Worm (Caenorhabditis elegans) whole organism, L1 larva: Measurements from ENCODE around the gene dolk-1.

ENCODE experiments used
- C16A3.4 ChIP-seq: fragments of 150-350 bp; optimal IDR thresholded peaks from 2 replicates; lab custom pipeline; 2014; ENCODE audit warnings: missing biosample characterization, missing genetic modification characterization
- Y116A8C.19 ChIP-seq: sonication (generic microtip); optimal IDR thresholded peaks from 2 replicates; lab custom pipeline; 2016; ENCODE audit warnings: missing compliant biosample characterization, missing genetic modification characterization, borderline replicate concordance
- aha-1 ChIP-seq: fragments of 150-350 bp; optimal IDR thresholded peaks from 2 replicates; lab custom pipeline; 2014; ENCODE audit warnings: missing biosample characterization, missing genetic modification characterization
- blmp-1 ChIP-seq: fragments of 150-350 bp; optimal IDR thresholded peaks from 2 replicates; lab custom pipeline; 2014; ENCODE audit warnings: missing biosample characterization, missing genetic modification characterization
- ceh-63 ChIP-seq: fragments of 200-800 bp; sonication (Bioruptor generic); optimal IDR thresholded peaks from 2 replicates; lab custom pipeline; 2018; ENCODE audit warnings: mild to moderate bottlenecking, missing genetic modification characterization, missing compliant biosample characterization
- ceh-8 ChIP-seq: fragments of 200-800 bp; sonication (Bioruptor generic); optimal IDR thresholded peaks from 2 replicates; lab custom pipeline; 2018; ENCODE audit warnings: mild to moderate bottlenecking, missing genetic modification characterization, moderate library complexity, missing compliant biosample characterization
- ceh-88 ChIP-seq: fragments of 200-800 bp; sonication (Bioruptor generic); IDR thresholded peaks from 2 replicates; pipeline ENCODE4 v1.3.6; 2022; ENCODE audit warnings: missing genetic modification characterization, missing compliant biosample characterization
- dpl-1 ChIP-seq, 3 experiments: fragments of 150-350 bp in 2 of 3; sonication (generic microtip) in 1 of 3; optimal IDR thresholded peaks; 2 replicates each; lab custom pipeline; 2014 to 2017; ENCODE audit warnings: missing biosample characterization in 3 of 3, missing genetic modification characterization in 3 of 3, missing genetic modification reagents in 3 of 3
- efl-1 ChIP-seq, 4 experiments: fragments of 150-350 bp; optimal IDR thresholded peaks in 3 of 4; peaks in 1 of 4; 1 replicate in 1 of 4; 2 replicates in 3 of 4; lab custom pipeline; 2014; ENCODE audit warnings: missing biosample characterization in 2 of 4, missing genetic modification characterization in 2 of 4, missing genetic modification reagents in 2 of 4
- egl-13 ChIP-seq: sonication (generic microtip); optimal IDR thresholded peaks from 2 replicates; lab custom pipeline; 2016; ENCODE audit warnings: missing genotype, missing genetic modification reagents, missing genetic modification characterization, missing compliant biosample characterization
- fkh-10 ChIP-seq: sonication (generic microtip); optimal IDR thresholded peaks from 2 replicates; lab custom pipeline; 2017; ENCODE audit warnings: missing biosample characterization, missing genetic modification reagents, missing genetic modification characterization
- fkh-4 ChIP-seq: sonication (generic microtip); optimal IDR thresholded peaks from 2 replicates; lab custom pipeline; 2016; ENCODE audit warnings: missing compliant biosample characterization, missing genetic modification characterization, borderline replicate concordance
- fkh-8 ChIP-seq: sonication (generic microtip); optimal IDR thresholded peaks from 2 replicates; lab custom pipeline; 2016; ENCODE audit warnings: mild to moderate bottlenecking, missing genetic modification characterization, missing compliant biosample characterization
- fos-1 ChIP-seq: fragments of 150-350 bp; optimal IDR thresholded peaks from 2 replicates; lab custom pipeline; 2014; ENCODE audit warnings: missing biosample characterization, missing genetic modification characterization
- lin-13 ChIP-seq: fragments of 150-350 bp; optimal IDR thresholded peaks from 2 replicates; lab custom pipeline; 2014; ENCODE audit warnings: missing biosample characterization, missing genetic modification reagents, missing genetic modification characterization
- lin-35 ChIP-seq, 2 experiments: fragments of 150-350 bp; optimal IDR thresholded peaks; 2 replicates each; lab custom pipeline; 2014; ENCODE audit warnings: missing biosample characterization in 2 of 2, missing genetic modification characterization in 2 of 2, missing genetic modification reagents in 2 of 2
- lin-39 ChIP-seq: fragments of 150-350 bp; optimal IDR thresholded peaks from 2 replicates; lab custom pipeline; 2014; ENCODE audit warnings: missing biosample characterization, missing genetic modification reagents, missing genetic modification characterization
- lir-3 ChIP-seq: sonication (generic microtip); optimal IDR thresholded peaks from 2 replicates; lab custom pipeline; 2016; ENCODE audit warnings: mild to moderate bottlenecking, missing genetic modification characterization, moderate library complexity, missing compliant biosample characterization; ENCODE audit not compliant: poor library complexity
- mef-2 ChIP-seq: fragments of 150-350 bp; optimal IDR thresholded peaks from 2 replicates; lab custom pipeline; 2014; ENCODE audit warnings: missing biosample characterization, missing genetic modification characterization
- nhr-12 ChIP-seq: sonication (generic microtip); optimal IDR thresholded peaks from 2 replicates; lab custom pipeline; 2017; ENCODE audit warnings: missing biosample characterization, missing genetic modification characterization
- nhr-237 ChIP-seq: fragments of 150-350 bp; optimal IDR thresholded peaks from 2 replicates; lab custom pipeline; 2014; ENCODE audit warnings: missing biosample characterization, missing genetic modification characterization
- nhr-28 ChIP-seq: fragments of 150-350 bp; optimal IDR thresholded peaks from 2 replicates; lab custom pipeline; 2014; ENCODE audit warnings: missing biosample characterization, missing genetic modification characterization
- nhr-76 ChIP-seq: sonication (generic microtip); optimal IDR thresholded peaks from 2 replicates; lab custom pipeline; 2017; ENCODE audit warnings: missing biosample characterization, missing genetic modification characterization
- nhr-84 ChIP-seq: sonication (generic microtip); optimal IDR thresholded peaks from 2 replicates; lab custom pipeline; 2017; ENCODE audit warnings: missing biosample characterization, missing genetic modification characterization
- nhr-90 ChIP-seq: sonication (generic microtip); optimal IDR thresholded peaks from 2 replicates; lab custom pipeline; 2016; ENCODE audit warnings: mild to moderate bottlenecking, missing genetic modification characterization, missing compliant biosample characterization; ENCODE audit not compliant: poor library complexity
- pag-3 ChIP-seq: sonication (generic microtip); optimal IDR thresholded peaks from 2 replicates; lab custom pipeline; 2017; ENCODE audit warnings: missing genetic modification characterization, mild to moderate bottlenecking, missing compliant biosample characterization, antibody characterized with exemption, borderline replicate concordance; ENCODE audit not compliant: insufficient read depth
- pax-3 ChIP-seq: fragments of 200-800 bp; sonication (Bioruptor generic); optimal IDR thresholded peaks from 2 replicates; lab custom pipeline; 2018; ENCODE audit warnings: mild to moderate bottlenecking, missing genetic modification characterization, moderate library complexity, missing compliant biosample characterization
- pqm-1 ChIP-seq: sonication (generic microtip); optimal IDR thresholded peaks from 3 replicates; lab custom pipeline; 2017; ENCODE audit warnings: missing biosample characterization, missing genetic modification characterization
- skn-1 ChIP-seq: fragments of 150-350 bp; optimal IDR thresholded peaks from 2 replicates; lab custom pipeline; 2014; ENCODE audit warnings: missing biosample characterization, missing genetic modification characterization
- snu-23 ChIP-seq: sonication (generic microtip); optimal IDR thresholded peaks from 2 replicates; lab custom pipeline; 2016; ENCODE audit warnings: missing genetic modification characterization, missing compliant biosample characterization
- sox-4 ChIP-seq: sonication (generic microtip); optimal IDR thresholded peaks from 2 replicates; lab custom pipeline; 2016; ENCODE audit warnings: missing genetic modification characterization, missing compliant biosample characterization
- sptf-1 ChIP-seq: fragments of 150-350 bp; optimal IDR thresholded peaks from 2 replicates; lab custom pipeline; 2014; ENCODE audit warnings: missing biosample characterization, missing genetic modification characterization
- sup-37 ChIP-seq: fragments of 200-800 bp; sonication (Bioruptor generic); optimal IDR thresholded peaks from 2 replicates; lab custom pipeline; 2018; ENCODE audit warnings: mild to moderate bottlenecking, missing genetic modification characterization, missing compliant biosample characterization
- swsn-7 ChIP-seq: sonication (generic microtip); optimal IDR thresholded peaks from 2 replicates; lab custom pipeline; 2016; ENCODE audit warnings: missing genetic modification characterization, missing compliant biosample characterization
- tbx-2 ChIP-seq: sonication (generic microtip); optimal IDR thresholded peaks from 2 replicates; lab custom pipeline; 2016; ENCODE audit warnings: missing genetic modification characterization, missing compliant biosample characterization
- tlp-1 ChIP-seq: fragments of 150-350 bp; optimal IDR thresholded peaks from 2 replicates; lab custom pipeline; 2014; ENCODE audit warnings: missing biosample characterization, missing genetic modification characterization
- unc-62 ChIP-seq: fragments of 150-350 bp; optimal IDR thresholded peaks from 2 replicates; lab custom pipeline; 2014; ENCODE audit warnings: missing biosample characterization, missing genetic modification reagents, missing genetic modification characterization
- unc-98 ChIP-seq: fragments of 200-800 bp; sonication (Bioruptor generic); IDR thresholded peaks from 2 replicates; pipeline ENCODE4 v1.3.6; 2022; ENCODE audit warnings: missing genetic modification characterization, missing compliant biosample characterization
- xbp-1 ChIP-seq: sonication (generic microtip); optimal IDR thresholded peaks from 2 replicates; lab custom pipeline; 2016; ENCODE audit warnings: missing genetic modification characterization, missing compliant biosample characterization
- zag-1 ChIP-seq: fragments of 150-350 bp; optimal IDR thresholded peaks from 2 replicates; lab custom pipeline; 2014; ENCODE audit warnings: missing biosample characterization, missing genetic modification characterization
- ztf-11 ChIP-seq, 2 experiments: sonication (generic microtip); optimal IDR thresholded peaks; 2 replicates each; lab custom pipeline; 2016 to 2017; ENCODE audit warnings: missing genetic modification characterization in 2 of 2, missing biosample characterization in 1 of 2, missing compliant biosample characterization in 1 of 2

The dolk-1 gene

ce11 chrIII:11909778-11910177 is 23.7 kb downstream of the dolk-1 start, which contains the start of gene faah-4:
faah-4 (minus strand) TSS chrIII:11909878.
- TF ChIP-seq fkh-4 (tag; lab: Kevin White, UChicago): no peak
- TF ChIP-seq skn-1 (tag; lab: Kevin White, UChicago): no peak
- TF ChIP-seq sptf-1 (tag; lab: Kevin White, UChicago): no peak
- no peak for TF ChIP-seq unc-62
- TF ChIP-seq swsn-7 (tag; lab: Kevin White, UChicago): no peak
- no peak for TF ChIP-seq nhr-237 (tag; lab: Kevin White, UChicago)
- TF ChIP-seq fos-1 (tag; lab: Kevin White, UChicago): no peak
- no peak for TF ChIP-seq ceh-88
- TF ChIP-seq fkh-10 (GFP tag; lab: Kevin White, UChicago): no peak
- no peak for TF ChIP-seq aha-1 (tag; lab: Kevin White, UChicago)
- TF ChIP-seq blmp-1 (tag; lab: Kevin White, UChicago): no peak
- TF ChIP-seq ceh-8 (GFP tag; lab: Kevin White, UChicago): no peak
- no peak for TF ChIP-seq lir-3 (tag; lab: Kevin White, UChicago)
- no peak for TF ChIP-seq fkh-8 (tag; lab: Kevin White, UChicago)
- no peak for TF ChIP-seq pqm-1 (tag; lab: Kevin White, UChicago)
- TF ChIP-seq pag-3 (tag; lab: Kevin White, UChicago): no peak
- TF ChIP-seq C16A3.4 (tag; lab: Kevin White, UChicago): no peak

ce11 chrIII:11908660-11909059 is 24.8 kb downstream of the dolk-1 start, which contains the start of gene fbxb-24:
fbxb-24 (plus strand) TSS chrIII:11908960.
- no peak for TF ChIP-seq dpl-1 (GFP tag; optimal IDR thresholded peaks at IDR 0.05; lab: Kevin White, UChicago)
- no peak for TF ChIP-seq nhr-84
- no peak for TF ChIP-seq aha-1 (tag; lab: Kevin White, UChicago)
- TF ChIP-seq unc-98 (GFP tag; lab: Robert Waterston, UW): no peak
- TF ChIP-seq C16A3.4 (tag; lab: Kevin White, UChicago): no peak
- no peak for TF ChIP-seq nhr-76 (tag; lab: Kevin White, UChicago)
- TF ChIP-seq Y116A8C.19 (tag; lab: Kevin White, UChicago): no peak
- no peak for TF ChIP-seq xbp-1 (tag; lab: Kevin White, UChicago)

ce11 chrIII:11907177-11907576 is 26.3 kb downstream of the dolk-1 start, which contains the start of gene sdz-33:
sdz-33 (plus strand) TSS chrIII:11907477.
- TF ChIP-seq fkh-8 (tag; lab: Kevin White, UChicago) (no peak), sox-4 (no peak), sup-37 (GFP tag; lab: Kevin White, UChicago) (no peak), pax-3 (no peak), nhr-90 (tag; lab: Kevin White, UChicago) (no peak), tlp-1 (tag; lab: Kevin White, UChicago) (no peak), ceh-63 (GFP tag; lab: Kevin White, UChicago) (no peak), fkh-4 (tag; lab: Kevin White, UChicago) (no peak), lin-35 (GFP tag; optimal IDR thresholded peaks at IDR 0.05; lab: Kevin White, UChicago) (no peak)

ce11 chrIII:11902782-11903181 is 30.7 kb downstream of the dolk-1 start:
- TF ChIP-seq snu-23 (GFP tag; lab: Kevin White, UChicago): no peak
- no peak for TF ChIP-seq lin-13
- TF ChIP-seq ztf-11 (tag; optimal IDR thresholded peaks at IDR 0.05; lab: Kevin White, UChicago): no peak

- TF ChIP-seq zag-1 (no peak), fkh-4 (tag; lab: Kevin White, UChicago) (no peak), tbx-2 (tag; lab: Kevin White, UChicago) (no peak), nhr-12 (no peak), unc-62 (no peak), nhr-28 (tag; lab: Kevin White, UChicago) (no peak), efl-1 (optimal IDR thresholded peaks at IDR 0.05; lab: Kevin White, UChicago) (no peak), efl-1 (GFP tag; optimal IDR thresholded peaks at IDR 0.05 in 1 of 2; lab: Kevin White, UChicago) (no peak), mef-2 (tag; lab: Kevin White, UChicago) (no peak), egl-13 (tag; lab: Kevin White, UChicago) (no peak), nhr-237 (tag; lab: Kevin White, UChicago) (no peak), ztf-11 (tag; optimal IDR thresholded peaks at IDR 0.05; lab: Kevin White, UChicago) (no peak), lin-39 (tag; lab: Kevin White, UChicago) (no peak), C16A3.4 (tag; lab: Kevin White, UChicago) (no peak), aha-1 (tag; lab: Kevin White, UChicago) (no peak)
These were observed 33.4 kb downstream of the dolk-1 start for ce11 chrIII:11900022-11900421.
